Fruit fly (Drosophila melanogaster) whole organism, embryonic: ENCODE data around the gene Srr.

Source experiments
- CG10321 ChIP-seq: fragments of 200-800 bp; sonication (Bioruptor generic); IDR thresholded peaks from 2 replicates; pipeline ENCODE4 v1.3.6; 2022; ENCODE audit warnings: missing biosample characterization, missing genetic modification characterization
- CG10543 ChIP-seq: fragments of 200-800 bp; sonication (Bioruptor generic); optimal IDR thresholded peaks from 3 replicates; lab custom pipeline; 2017; ENCODE audit warnings: missing biosample characterization, mild to moderate bottlenecking, missing genetic modification characterization, moderate library complexity
- CG10979 ChIP-seq: fragments of 200-800 bp; sonication (Bioruptor generic); optimal IDR thresholded peaks from 2 replicates; lab custom pipeline; 2018; ENCODE audit warnings: missing biosample characterization, mild to moderate bottlenecking, missing genetic modification characterization, moderate library complexity
- CG18262 ChIP-seq: fragments of 200-800 bp; optimal IDR thresholded peaks from 3 replicates; lab custom pipeline; 2019; ENCODE audit warnings: missing biosample characterization, mild to moderate bottlenecking, missing genetic modification characterization, moderate library complexity
- CG18619 ChIP-seq: fragments of 200-800 bp; sonication (Bioruptor generic); optimal IDR thresholded peaks from 3 replicates; lab custom pipeline; 2017; ENCODE audit warnings: missing biosample characterization, mild to moderate bottlenecking, missing genetic modification characterization
- CG31441 ChIP-seq: fragments of 200-800 bp; sonication (Bioruptor generic); IDR thresholded peaks from 2 replicates; pipeline ENCODE4 v1.3.6; 2022; ENCODE audit warnings: missing biosample characterization, missing genetic modification characterization
- CG32767 ChIP-seq: fragments of 200-800 bp; sonication (Bioruptor generic); IDR thresholded peaks from 2 replicates; pipeline ENCODE4 v1.3.6; 2022; ENCODE audit warnings: missing biosample characterization, missing genetic modification characterization
- CG34376 ChIP-seq: fragments of 200-800 bp; sonication (Bioruptor generic); optimal IDR thresholded peaks from 2 replicates; lab custom pipeline; 2018; ENCODE audit warnings: missing biosample characterization, mild to moderate bottlenecking, missing genetic modification characterization
- CG3847 ChIP-seq: fragments of 200-800 bp; sonication (Bioruptor generic); IDR thresholded peaks from 2 replicates; pipeline ENCODE4 v1.3.6; 2022; ENCODE audit warnings: missing biosample characterization, missing genetic modification characterization
- CG4328 ChIP-seq: fragments of 200-800 bp; sonication (Bioruptor generic); optimal IDR thresholded peaks from 3 replicates; lab custom pipeline; 2017; ENCODE audit warnings: missing biosample characterization, missing genetic modification reagents, missing genetic modification characterization
- CG4617 ChIP-seq: fragments of 200-800 bp; sonication (Bioruptor generic); optimal IDR thresholded peaks from 3 replicates; lab custom pipeline; 2016; ENCODE audit warnings: missing biosample characterization, missing genetic modification characterization, borderline replicate concordance
- CG4707 ChIP-seq: fragments of 200-800 bp; sonication (Bioruptor generic); optimal IDR thresholded peaks from 2 replicates; lab custom pipeline; 2018; ENCODE audit warnings: missing biosample characterization, mild to moderate bottlenecking, missing genetic modification characterization, moderate library complexity
- CG4730 ChIP-seq: fragments of 200-800 bp; sonication (Bioruptor generic); IDR thresholded peaks from 2 replicates; pipeline ENCODE4 v1.3.6; 2022; ENCODE audit warnings: missing biosample characterization, missing genetic modification characterization
- CG6791 ChIP-seq: fragments of 200-800 bp; sonication (Bioruptor generic); IDR thresholded peaks from 3 replicates; pipeline ENCODE4 v1.3.6; 2022; ENCODE audit warnings: missing biosample characterization, missing genetic modification characterization; ENCODE audit not compliant: partially characterized antibody
- CG7839 ChIP-seq: fragments of 200-800 bp; sonication (Bioruptor generic); optimal IDR thresholded peaks from 3 replicates; lab custom pipeline; 2018; ENCODE audit warnings: missing biosample characterization, mild to moderate bottlenecking, missing genetic modification characterization, moderate library complexity
- CG8388 ChIP-seq: fragments of 200-800 bp; sonication (Bioruptor generic); optimal IDR thresholded peaks from 2 replicates; lab custom pipeline; 2019; ENCODE audit warnings: missing biosample characterization, mild to moderate bottlenecking, missing genetic modification characterization, moderate library complexity
- CG8765 ChIP-seq: fragments of 200-800 bp; sonication (Bioruptor generic); IDR thresholded peaks from 2 replicates; pipeline ENCODE4 v1.3.6; 2022; ENCODE audit warnings: missing biosample characterization, missing genetic modification characterization
- Chrac-16 ChIP-seq: fragments of 200-800 bp; sonication (Bioruptor generic); optimal IDR thresholded peaks from 3 replicates; lab custom pipeline; 2016; ENCODE audit warnings: missing biosample characterization, missing genetic modification characterization
- Dp ChIP-seq: fragments of 200-800 bp; sonication (Bioruptor generic); optimal IDR thresholded peaks from 2 replicates; lab custom pipeline; 2018; ENCODE audit warnings: missing biosample characterization, mild to moderate bottlenecking, missing genetic modification characterization, moderate library complexity
- Eip74EF ChIP-seq, 2 experiments: fragments of 200-800 bp in 1 of 2; fragments of >200 bp in 1 of 2; sonication (Bioruptor generic) in 1 of 2; optimal IDR thresholded peaks; 2 replicates each; lab custom pipeline; 2017 to 2019; ENCODE audit warnings: missing biosample characterization in 2 of 2, missing genetic modification characterization in 2 of 2, mild to moderate bottlenecking in 1 of 2, moderate library complexity in 1 of 2
- Ets97D ChIP-seq: fragments of 200-800 bp; sonication (Bioruptor generic); optimal IDR thresholded peaks from 3 replicates; lab custom pipeline; 2016; ENCODE audit warnings: missing biosample characterization, missing genetic modification characterization
- Myb ChIP-seq: fragments of 200-800 bp; sonication (Bioruptor generic); optimal IDR thresholded peaks from 2 replicates; lab custom pipeline; 2016; ENCODE audit warnings: missing biosample characterization, missing genetic modification characterization
- NC2β ChIP-seq: fragments of 200-800 bp; sonication (Bioruptor generic); optimal IDR thresholded peaks from 2 replicates; lab custom pipeline; 2016; ENCODE audit warnings: missing biosample characterization, missing genetic modification characterization
- Pdp1 ChIP-seq, 2 experiments: fragments of 200-800 bp; sonication (Bioruptor generic); optimal IDR thresholded peaks; 3 replicates each; lab custom pipeline; 2016; ENCODE audit warnings: missing biosample characterization in 2 of 2, missing genetic modification characterization in 2 of 2, mild to moderate bottlenecking in 1 of 2, moderate library complexity in 1 of 2
- Rx ChIP-seq: fragments of 200-800 bp; sonication (Bioruptor generic); IDR thresholded peaks from 2 replicates; pipeline ENCODE4 v1.3.6; 2022; ENCODE audit warnings: missing biosample characterization, missing genetic modification characterization
- Sox100B ChIP-seq: fragments of 200-800 bp; sonication (Bioruptor generic); optimal IDR thresholded peaks from 3 replicates; lab custom pipeline; 2018; ENCODE audit warnings: missing biosample characterization, mild to moderate bottlenecking, missing genetic modification characterization
- Ssrp ChIP-seq: fragments of 200-800 bp; sonication (Bioruptor generic); optimal IDR thresholded peaks from 2 replicates; lab custom pipeline; 2018; ENCODE audit warnings: missing biosample characterization, mild to moderate bottlenecking, missing genetic modification characterization, moderate library complexity
- abd-A ChIP-seq: fragments of 200-800 bp; sonication (Bioruptor generic); optimal IDR thresholded peaks from 3 replicates; lab custom pipeline; 2019; ENCODE audit warnings: missing biosample characterization, mild to moderate bottlenecking, missing genetic modification characterization, moderate library complexity
- ato ChIP-seq: fragments of 200-800 bp; sonication (Bioruptor generic); IDR thresholded peaks from 2 replicates; pipeline ENCODE4 v1.3.6; 2022; ENCODE audit warnings: missing biosample characterization, missing genetic modification characterization; ENCODE audit not compliant: partially characterized antibody
- cad ChIP-seq: fragments of >200 bp; optimal IDR thresholded peaks from 2 replicates; lab custom pipeline; 2017; ENCODE audit warnings: missing biosample characterization, missing genetic modification characterization
- cg ChIP-seq: fragments of 200-800 bp; sonication (Bioruptor generic); optimal IDR thresholded peaks from 3 replicates; lab custom pipeline; 2019; ENCODE audit warnings: missing biosample characterization, mild to moderate bottlenecking, missing genetic modification characterization, moderate library complexity
- chm ChIP-seq: fragments of 200-800 bp; sonication (Bioruptor generic); IDR thresholded peaks from 2 replicates; pipeline ENCODE4 v1.3.6; 2022; ENCODE audit warnings: missing biosample characterization, missing genetic modification characterization
- cwo ChIP-seq: fragments of 200-800 bp; sonication (Bioruptor generic); optimal IDR thresholded peaks from 3 replicates; lab custom pipeline; 2017; ENCODE audit warnings: missing biosample characterization, missing genetic modification characterization, mild to moderate bottlenecking, moderate library complexity, missing genetic modification reagents
- fd96Cb ChIP-seq: fragments of 200-800 bp; sonication (Bioruptor generic); optimal IDR thresholded peaks from 2 replicates; lab custom pipeline; 2018; ENCODE audit warnings: missing biosample characterization, mild to moderate bottlenecking, missing genetic modification characterization, moderate library complexity
- ftz-f1 ChIP-seq: fragments of 200-800 bp; sonication (Bioruptor generic); optimal IDR thresholded peaks from 2 replicates; lab custom pipeline; 2016; ENCODE audit warnings: missing biosample characterization, missing genetic modification characterization
- gsb ChIP-seq: fragments of 200-800 bp; sonication (Bioruptor generic); IDR thresholded peaks from 2 replicates; pipeline ENCODE4 v1.3.6; 2022; ENCODE audit warnings: missing biosample characterization, missing genetic modification characterization
- ham ChIP-seq: fragments of 200-800 bp; sonication (Bioruptor generic); IDR thresholded peaks from 2 replicates; pipeline ENCODE4 v1.3.6; 2022; ENCODE audit warnings: missing biosample characterization, missing genetic modification characterization
- lbe ChIP-seq: fragments of 200-800 bp; sonication (Bioruptor generic); optimal IDR thresholded peaks from 2 replicates; lab custom pipeline; 2016; ENCODE audit warnings: missing biosample characterization, mild to moderate bottlenecking, missing genetic modification characterization
- pfk ChIP-seq: fragments of 200-800 bp; sonication (Bioruptor generic); optimal IDR thresholded peaks from 2 replicates; lab custom pipeline; 2018; ENCODE audit warnings: missing biosample characterization, mild to moderate bottlenecking, missing genetic modification characterization, moderate library complexity
- pho ChIP-seq: fragments of 200-800 bp; sonication (Bioruptor generic); optimal IDR thresholded peaks from 2 replicates; lab custom pipeline; 2016; ENCODE audit warnings: missing biosample characterization, missing genetic modification characterization
- pita ChIP-seq: fragments of 200-800 bp; sonication (Bioruptor generic); optimal IDR thresholded peaks from 2 replicates; lab custom pipeline; 2017; ENCODE audit warnings: missing biosample characterization, mild to moderate bottlenecking, missing genetic modification characterization
- pros ChIP-seq: fragments of 200-800 bp; sonication (Bioruptor generic); optimal IDR thresholded peaks from 3 replicates; lab custom pipeline; 2019; ENCODE audit warnings: missing biosample characterization, mild to moderate bottlenecking, missing genetic modification characterization, moderate library complexity
- psq ChIP-seq: fragments of 200-800 bp; sonication (Bioruptor generic); optimal IDR thresholded peaks from 2 replicates; lab custom pipeline; 2017; ENCODE audit warnings: missing biosample characterization, missing genetic modification characterization
- repo ChIP-seq: fragments of 200-800 bp; sonication (Bioruptor generic); optimal IDR thresholded peaks from 2 replicates; lab custom pipeline; 2016; ENCODE audit warnings: missing biosample characterization, missing genetic modification characterization
- shn ChIP-seq: fragments of 200-800 bp; sonication (Bioruptor generic); optimal IDR thresholded peaks from 3 replicates; lab custom pipeline; 2016; ENCODE audit warnings: missing biosample characterization, missing genetic modification characterization
- so ChIP-seq: fragments of 200-800 bp; sonication (Bioruptor generic); IDR thresholded peaks from 3 replicates; pipeline ENCODE4 v1.3.6; 2022; ENCODE audit warnings: missing biosample characterization, missing genetic modification characterization
- sob ChIP-seq: fragments of 200-800 bp; sonication (Bioruptor generic); IDR thresholded peaks from 2 replicates; pipeline ENCODE4 v1.3.6; 2022; ENCODE audit warnings: missing biosample characterization, missing genetic modification characterization
- zen2 ChIP-seq: fragments of 200-800 bp; sonication (Bioruptor generic); IDR thresholded peaks from 3 replicates; pipeline ENCODE4 v1.3.6; 2022; ENCODE audit warnings: missing biosample characterization, missing genetic modification characterization; ENCODE audit not compliant: partially characterized antibody
- zf30C ChIP-seq: fragments of 200-800 bp; sonication (Bioruptor generic); optimal IDR thresholded peaks from 3 replicates; lab custom pipeline; 2018; ENCODE audit warnings: missing biosample characterization, mild to moderate bottlenecking, missing genetic modification characterization

The Srr gene

dm6 chr3R:9347702-9348378, 17.4 kb upstream of the Srr start (continued):
- TF ChIP-seq shn (GFP tag; lab: Kevin White, UChicago) (no peak), lbe (GFP tag; lab: Kevin White, UChicago) (no peak), fd96Cb (tag; lab: Kevin White, UChicago) (peak; percentile 25), pho (GFP tag; lab: Kevin White, UChicago) (no peak), cwo (GFP tag; lab: Kevin White, UChicago) (no peak), CG31441 (GFP tag; lab: Robert Waterston, UW) (0 out of 2 replicates have a peak, but pooled peaks have one; percentile 39), cad (GFP tag; lab: Kevin White, UChicago) (no peak), CG4328 (GFP tag; lab: Kevin White, UChicago) (no peak), sob (GFP tag; lab: Robert Waterston, UW) (no peak), Rx (GFP tag; lab: Robert Waterston, UW) (0 out of 2 replicates have a peak, but pooled peaks have one; percentile 7), CG4707 (GFP tag; lab: Kevin White, UChicago) (no peak), CG4617 (GFP tag; lab: Kevin White, UChicago) (no peak), Eip74EF (GFP tag; optimal IDR thresholded peaks at IDR 0.05; lab: Kevin White, UChicago) (no peak), ato (GFP tag; lab: Robert Waterston, UW) (no peak), CG34376 (GFP tag; lab: Kevin White, UChicago) (no peak), Dp (GFP tag; lab: Kevin White, UChicago) (no peak), Pdp1 (GFP tag; optimal IDR thresholded peaks at IDR 0.05; lab: Kevin White, UChicago) (no peak), Chrac-16 (GFP tag; lab: Kevin White, UChicago) (no peak), so (GFP tag; lab: Robert Waterston, UW) (0 out of 3 replicates have a peak, but pooled peaks have one; percentile 43), CG8765 (no peak), zf30C (GFP tag; lab: Kevin White, UChicago) (peak; percentile 73), CG18619 (GFP tag; lab: Kevin White, UChicago) (no peak), Myb (GFP tag; lab: Kevin White, UChicago) (no peak), psq (peak; percentile 4), gsb (no peak), CG10543 (GFP tag; lab: Kevin White, UChicago) (no peak), pfk (GFP tag; lab: Kevin White, UChicago) (no peak), CG6791 (no peak), cg (GFP tag; lab: Kevin White, UChicago) (no peak), CG4730 (GFP tag; lab: Robert Waterston, UW) (no peak), Sox100B (GFP tag; lab: Kevin White, UChicago) (no peak), pros (GFP tag; lab: Kevin White, UChicago) (peak; percentile 91), CG8388 (GFP tag; lab: Kevin White, UChicago) (no peak), CG18262 (peak; percentile 51), abd-A (no peak), CG3847 (no peak), CG10321 (no peak), repo (no peak), ftz-f1 (no peak), chm (no peak), NC2β (GFP tag; lab: Kevin White, UChicago) (no peak), Ets97D (GFP tag; lab: Kevin White, UChicago) (no peak), zen2 (no peak), CG7839 (tag; lab: Kevin White, UChicago) (peak; percentile 20), ham (GFP tag; lab: Robert Waterston, UW) (no peak), Ssrp (peak; percentile 16), CG32767 (GFP tag; lab: Robert Waterston, UW) (no peak), CG10979 (tag; lab: Kevin White, UChicago) (peak; percentile 61), pita (no peak)
